Fruit fly (Drosophila melanogaster): ENCODE data around the gene CG11050.

- TF ChIP-seq CTCF (optimal IDR thresholded peaks at IDR 0.05), result no peak
- TF ChIP-seq CG8478 (optimal IDR thresholded peaks at IDR 0.05), result no peak
Observed at dm6 chr2L:6595027-6595426, 15.8 kb upstream of the CG11050 start.

All from S2 (cell line).